Worm (Caenorhabditis elegans): ENCODE measurements around the gene fbxc-14.

DNA sequence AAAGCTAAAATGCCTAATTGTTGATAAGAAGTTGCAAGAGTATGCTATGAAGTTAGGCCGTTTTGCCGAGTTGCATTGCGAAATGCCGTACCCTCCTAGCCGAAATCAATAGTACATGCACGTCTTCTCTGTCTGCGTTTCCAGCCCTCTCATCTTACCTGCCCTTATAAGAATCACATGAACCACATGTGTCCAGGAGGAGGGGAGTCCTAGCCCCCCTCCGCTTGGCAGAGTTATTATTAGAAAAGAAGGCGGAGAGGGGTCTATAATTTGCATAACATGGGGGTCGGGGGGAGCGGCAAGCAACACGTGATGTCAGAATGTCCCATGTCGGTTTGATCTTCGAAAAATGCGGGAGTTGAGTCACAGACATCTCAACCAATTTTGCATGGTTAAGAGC lies 21.0 kb upstream of the fbxc-14 start:
- TF ChIP-seq ama-1 (optimal IDR thresholded peaks at IDR 0.05) (no peak), snpc-4 (tag; optimal IDR thresholded peaks at IDR 0.05) (no peak), unc-39 (tag; optimal IDR thresholded peaks at IDR 0.05) (no peak), ZK546.5 (tag; optimal IDR thresholded peaks at IDR 0.05) (no peak)
